Worm (Caenorhabditis elegans) whole organism, midembryonic: ENCODE measurements around the gene C16A3.6.

Experiments
- flt-1 ChIP-seq: fragments of 200-800 bp; sonication (Bioruptor generic); IDR thresholded peaks from 2 replicates; pipeline ENCODE4 v1.3.6; 2022; ENCODE audit warnings: missing genetic modification characterization, missing compliant biosample characterization
- med-1 ChIP-seq: sonication (generic microtip); optimal IDR thresholded peaks from 2 replicates; lab custom pipeline; 2017; ENCODE audit warnings: missing genetic modification characterization, mild to moderate bottlenecking, missing compliant biosample characterization, antibody characterized with exemption, missing genetic modification reagents; ENCODE audit not compliant: insufficient read depth
- tab-1 ChIP-seq: fragments of 200-800 bp; sonication (Bioruptor generic); IDR thresholded peaks from 2 replicates; pipeline ENCODE4 v1.3.6; 2022; ENCODE audit warnings: missing genetic modification characterization, missing compliant biosample characterization

- TF ChIP-seq tab-1 = no peak
- TF ChIP-seq med-1 (GFP tag; lab: Kevin White, UChicago) = no peak
- TF ChIP-seq flt-1 = no peak
Observed at ce11 chrIII:6352459-6352858, 26.6 kb upstream of the C16A3.6 start.
